5 worm cellular contexts compared by ENCODE assay signal in the genomic region with DNA sequence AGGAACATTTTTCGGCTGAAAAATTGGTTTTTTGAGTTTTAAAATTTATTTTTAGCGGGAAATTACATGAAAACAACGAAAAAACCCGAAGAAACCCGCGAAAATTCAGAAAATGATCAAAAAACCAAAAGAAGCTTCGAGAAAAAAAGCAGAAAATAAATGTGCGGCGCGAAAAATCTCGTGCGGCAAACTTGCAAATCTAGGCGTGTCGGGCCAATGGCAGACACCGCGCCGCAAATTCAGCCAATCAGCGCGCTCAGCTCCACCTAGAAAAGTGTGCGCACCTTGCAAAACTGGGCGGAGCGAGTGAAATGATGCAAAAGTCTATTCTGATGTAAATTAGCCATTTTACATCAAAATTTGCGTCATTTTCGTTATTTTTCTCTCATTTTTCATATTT.
A peak's percentile ranks its signal among the peaks of the same experiment; 100 is the strongest.
TF ChIP-seq lines count a peak whose summit lies in the region.

A gene (minus strand): TSS at position 15 of the 400 bp plus-strand sequence.

TF ChIP-seq in whole organism, L1 larva, 84 proteins besides CTCF, POLR2A, EP300 and RAD21 (continues in another document):
- TF ChIP-seq nhr-11 (tag; optimal IDR thresholded peaks at IDR 0.05; lab: Kevin White, UChicago) (peak; percentile 92), unc-30 (tag; optimal IDR thresholded peaks at IDR 0.05; lab: Kevin White, UChicago) (peak; percentile 88), nhr-84 (tag; optimal IDR thresholded peaks at IDR 0.05; lab: Kevin White, UChicago) (no peak), lin-15B (tag; optimal IDR thresholded peaks at IDR 0.05; lab: Kevin White, UChicago) (peak; percentile 97), nhr-76 (tag; optimal IDR thresholded peaks at IDR 0.05; lab: Kevin White, UChicago) (peak; percentile 100), elt-2 (tag; optimal IDR thresholded peaks at IDR 0.05; lab: Kevin White, UChicago) (peak; percentile 96), nhr-28 (tag; optimal IDR thresholded peaks at IDR 0.05; lab: Kevin White, UChicago) (peak; percentile 37), ceh-88 (GFP tag; IDR thresholded peaks at IDR 0.05; lab: Robert Waterston, UW) (peak; percentile 99), ets-5 (GFP tag; IDR thresholded peaks at IDR 0.05; lab: Robert Waterston, UW) (no peak), unc-98 (GFP tag; IDR thresholded peaks at IDR 0.05; lab: Robert Waterston, UW) (peak; percentile 95), nhr-47 (tag; optimal IDR thresholded peaks at IDR 0.05; lab: Kevin White, UChicago) (peak; percentile 100), vab-15 (tag; optimal IDR thresholded peaks at IDR 0.05; lab: Kevin White, UChicago) (peak; percentile 85), efl-3 (GFP tag; optimal IDR thresholded peaks at IDR 0.05; lab: Kevin White, UChicago) (peak; percentile 97), ceh-8 (GFP tag; optimal IDR thresholded peaks at IDR 0.05; lab: Kevin White, UChicago) (peak; percentile 99), mep-1 (tag; optimal IDR thresholded peaks at IDR 0.05; lab: Kevin White, UChicago) (peak; percentile 93), rnt-1 (tag; optimal IDR thresholded peaks at IDR 0.05; lab: Kevin White, UChicago) (peak; percentile 96), xbp-1 (tag; optimal IDR thresholded peaks at IDR 0.05; lab: Kevin White, UChicago) (peak; percentile 100)

TF ChIP-seq in whole organism, L3 larva, 47 proteins besides CTCF, POLR2A, EP300 and RAD21 (continues in another document):
- peak in 2 of 3 experiments; percentile 4 to 47 for TF ChIP-seq elt-3 (tag; optimal IDR thresholded peaks at IDR 0.05; lab: Kevin White, UChicago)
- TF ChIP-seq ZK546.5 (tag; optimal IDR thresholded peaks at IDR 0.05; lab: Kevin White, UChicago) = peak; percentile 68
- peak; percentile 97 for TF ChIP-seq nhr-23 (tag; optimal IDR thresholded peaks at IDR 0.05; lab: Kevin White, UChicago)
- peak; percentile 99 for TF ChIP-seq lsy-12 (tag; optimal IDR thresholded peaks at IDR 0.05; lab: Kevin White, UChicago)
- TF ChIP-seq nfya-1 (tag; optimal IDR thresholded peaks at IDR 0.05; lab: Kevin White, UChicago; ENCODE audit: insufficient read depth) = peak; percentile 100
- peak in 1 of 2 experiments; percentile 47 for TF ChIP-seq eor-1 (tag; optimal IDR thresholded peaks at IDR 0.05; lab: Kevin White, UChicago)
- TF ChIP-seq nhr-25 (tag; optimal IDR thresholded peaks at IDR 0.05; lab: Kevin White, UChicago) = peak; percentile 94
- TF ChIP-seq R02D3.7 (tag; optimal IDR thresholded peaks at IDR 0.05; lab: Kevin White, UChicago) = peak; percentile 89
- peak; percentile 82 for TF ChIP-seq ztf-4 (tag; optimal IDR thresholded peaks at IDR 0.05; lab: Kevin White, UChicago)
- TF ChIP-seq ztf-11 (tag; optimal IDR thresholded peaks at IDR 0.05; lab: Kevin White, UChicago) = no peak
- no peak for TF ChIP-seq nhr-12 (tag; optimal IDR thresholded peaks at IDR 0.05; lab: Kevin White, UChicago)
- no peak for TF ChIP-seq ceh-9 (tag; optimal IDR thresholded peaks at IDR 0.05; lab: Kevin White, UChicago)
- TF ChIP-seq lin-39 (tag; optimal IDR thresholded peaks at IDR 0.05; lab: Kevin White, UChicago) = peak; percentile 98
- TF ChIP-seq nhr-28 (tag; optimal IDR thresholded peaks at IDR 0.05; lab: Kevin White, UChicago) = no peak
- TF ChIP-seq fos-1 (tag; optimal IDR thresholded peaks at IDR 0.05; lab: Kevin White, UChicago) = peak; percentile 49
- TF ChIP-seq pqm-1 (tag; optimal IDR thresholded peaks at IDR 0.05; lab: Kevin White, UChicago) = peak; percentile 66
- TF ChIP-seq ceh-82 (tag; optimal IDR thresholded peaks at IDR 0.05; lab: Kevin White, UChicago) = peak; percentile 86
- peak; percentile 95 for TF ChIP-seq hmg-11 (tag; optimal IDR thresholded peaks at IDR 0.05; lab: Kevin White, UChicago)

TF ChIP-seq in whole organism, early embryonic, 17 proteins besides CTCF, POLR2A, EP300 and RAD21:
- TF ChIP-seq sea-1 (GFP tag; conservative IDR thresholded peaks at IDR 0.05; lab: Robert Waterston, UW) (peak; percentile 82), F13C5.2 (tag; optimal IDR thresholded peaks at IDR 0.05; lab: Kevin White, UChicago) (peak; percentile 92), flt-1 (GFP tag; IDR thresholded peaks at IDR 0.05; lab: Robert Waterston, UW) (peak; percentile 67), aly-1 (tag; optimal IDR thresholded peaks at IDR 0.05; lab: Kevin White, UChicago) (peak; percentile 41), tra-4 (tag; optimal IDR thresholded peaks at IDR 0.05; lab: Kevin White, UChicago) (peak; percentile 57), hmbx-1 (tag; optimal IDR thresholded peaks at IDR 0.05; lab: Kevin White, UChicago) (peak; percentile 17), B0310.2 (tag; optimal IDR thresholded peaks at IDR 0.05; lab: Kevin White, UChicago) (peak; percentile 44), ama-1 (optimal IDR thresholded peaks at IDR 0.05; lab: Kevin White, UChicago) (no peak), hmg-4 (GFP tag; optimal IDR thresholded peaks at IDR 0.05; lab: Kevin White, UChicago) (peak; percentile 87), hnd-1 (tag; optimal IDR thresholded peaks at IDR 0.05; lab: Kevin White, UChicago) (peak; percentile 58), tbx-11 (GFP tag; IDR thresholded peaks at IDR 0.05; lab: Robert Waterston, UW) (peak; percentile 72), tbx-37 (GFP tag; conservative IDR thresholded peaks at IDR 0.05; lab: Robert Waterston, UW) (peak; percentile 25; the same call in 1 of the 2 replicates), ceh-13 (GFP tag; optimal IDR thresholded peaks at IDR 0.05; lab: Kevin White, UChicago) (peak; percentile 68), ceh-36 (tag; optimal IDR thresholded peaks at IDR 0.05; lab: Kevin White, UChicago) (peak; percentile 75), pes-1 (GFP tag; IDR thresholded peaks at IDR 0.05; lab: Robert Waterston, UW) (peak; percentile 83), scrt-1 (GFP tag; IDR thresholded peaks at IDR 0.05; lab: Robert Waterston, UW) (peak; percentile 77), ets-7 (tag; optimal IDR thresholded peaks at IDR 0.05; lab: Kevin White, UChicago) (peak; percentile 68)

TF ChIP-seq in whole organism, midembryonic, 9 proteins besides CTCF, POLR2A, EP300 and RAD21:
- TF ChIP-seq med-1 (GFP tag; optimal IDR thresholded peaks at IDR 0.05; lab: Kevin White, UChicago; ENCODE audit: insufficient read depth) (peak; percentile 90), ref-1 (GFP tag; conservative IDR thresholded peaks at IDR 0.05; lab: Robert Waterston, UW) (no peak), klf-2 (GFP tag; conservative IDR thresholded peaks at IDR 0.05; lab: Robert Waterston, UW) (peak; percentile 83), ztf-29 (GFP tag; IDR thresholded peaks at IDR 0.05; lab: Robert Waterston, UW) (peak; percentile 72), cog-1 (tag; optimal IDR thresholded peaks at IDR 0.05; lab: Kevin White, UChicago) (peak; percentile 90), T22C8.4 (GFP tag; IDR thresholded peaks at IDR 0.05; lab: Robert Waterston, UW) (peak; percentile 61), tab-1 (GFP tag; IDR thresholded peaks at IDR 0.05; lab: Robert Waterston, UW) (peak; percentile 90), ztf-23 (GFP tag; IDR thresholded peaks at IDR 0.05; lab: Robert Waterston, UW) (peak; percentile 89), flt-1 (GFP tag; IDR thresholded peaks at IDR 0.05; lab: Robert Waterston, UW) (peak; percentile 93)

TF ChIP-seq in whole organism, young adult, 124 proteins besides CTCF, POLR2A, EP300 and RAD21 (continues in another document):
- TF ChIP-seq attf-3 (GFP tag; conservative IDR thresholded peaks at IDR 0.05; lab: Robert Waterston, UW) (peak; percentile 86), unc-62 (GFP tag; optimal IDR thresholded peaks at IDR 0.05; lab: Kevin White, UChicago) (no peak), bed-1 (GFP tag; IDR thresholded peaks at IDR 0.05; lab: Robert Waterston, UW) (no peak), unc-130 (GFP tag; optimal IDR thresholded peaks at IDR 0.05; lab: Kevin White, UChicago) (peak; percentile 98), ztf-28 (GFP tag; IDR thresholded peaks at IDR 0.05; lab: Robert Waterston, UW) (peak; percentile 93), nhr-90 (tag; optimal IDR thresholded peaks at IDR 0.05; lab: Kevin White, UChicago) (peak; percentile 82), ztf-18 (tag; optimal IDR thresholded peaks at IDR 0.05; lab: Kevin White, UChicago) (peak; percentile 77), D2030.7 (GFP tag; IDR thresholded peaks at IDR 0.05; lab: Robert Waterston, UW) (peak; percentile 99), somi-1 (GFP tag; optimal IDR thresholded peaks at IDR 0.05; lab: Kevin White, UChicago) (peak; percentile 96), lin-40 (tag; optimal IDR thresholded peaks at IDR 0.05; lab: Kevin White, UChicago) (peak; percentile 99), nfyb-1 (GFP tag; IDR thresholded peaks at IDR 0.05; lab: Robert Waterston, UW) (peak; percentile 100), sea-2 (GFP tag; IDR thresholded peaks at IDR 0.05; lab: Robert Waterston, UW) (peak; percentile 68; the same call in 1 of the 2 replicates), Y53F4B.3 (GFP tag; IDR thresholded peaks at IDR 0.05; lab: Robert Waterston, UW) (peak; percentile 85), nhr-80 (tag; optimal IDR thresholded peaks at IDR 0.05; lab: Kevin White, UChicago) (peak; percentile 85), F49E8.2 (tag; optimal IDR thresholded peaks at IDR 0.05; lab: Kevin White, UChicago; ENCODE audit: insufficient read depth) (peak; percentile 96), F23B12.7 (tag; optimal IDR thresholded peaks at IDR 0.05; lab: Kevin White, UChicago; ENCODE audit: insufficient read depth) (peak; percentile 91), K12H6.12 (tag; optimal IDR thresholded peaks at IDR 0.05; lab: Kevin White, UChicago) (peak; percentile 97), snpc-1.1 (tag; optimal IDR thresholded peaks at IDR 0.05; lab: Kevin White, UChicago; ENCODE audit: insufficient read depth) (peak; percentile 66), repo-1 (tag; optimal IDR thresholded peaks at IDR 0.05; lab: Kevin White, UChicago) (peak; percentile 99), lag-1 (GFP tag; IDR thresholded peaks at IDR 0.05; lab: Robert Waterston, UW) (0 out of 2 replicates have a peak, but pooled peaks have one; percentile 56), ceh-58 (GFP tag; IDR thresholded peaks at IDR 0.05; lab: Robert Waterston, UW) (no peak; the same call in 1 of the 2 replicates), gei-17 (GFP tag; optimal IDR thresholded peaks at IDR 0.05; lab: Kevin White, UChicago) (peak; percentile 91), hmg-1.2 (GFP tag; IDR thresholded peaks at IDR 0.05; lab: Robert Waterston, UW) (peak; percentile 88), pha-4 (tag; optimal IDR thresholded peaks at IDR 0.05; lab: Kevin White, UChicago) (peak; percentile 73), rpc-1 (optimal IDR thresholded peaks at IDR 0.05; lab: Kevin White, UChicago) (peak; percentile 90), rpc-1 (tag; optimal IDR thresholded peaks at IDR 0.05; lab: Kevin White, UChicago) (peak; percentile 8), attf-6 (GFP tag; IDR thresholded peaks at IDR 0.05; lab: Robert Waterston, UW) (peak; percentile 87), Y95B8A.8 (GFP tag; IDR thresholded peaks at IDR 0.05; lab: Robert Waterston, UW) (peak; percentile 99), ztf-3 (GFP tag; optimal IDR thresholded peaks at IDR 0.05; lab: Kevin White, UChicago) (peak; percentile 83), madf-10 (tag; optimal IDR thresholded peaks at IDR 0.05; lab: Kevin White, UChicago) (peak; percentile 92), snpc-1.3 (tag; optimal IDR thresholded peaks at IDR 0.05; lab: Kevin White, UChicago; ENCODE audit: insufficient read depth) (peak; percentile 90)
